Fruit fly (Drosophila melanogaster): ENCODE results near the gene CG18558.

Gene CG18558

DNA sequence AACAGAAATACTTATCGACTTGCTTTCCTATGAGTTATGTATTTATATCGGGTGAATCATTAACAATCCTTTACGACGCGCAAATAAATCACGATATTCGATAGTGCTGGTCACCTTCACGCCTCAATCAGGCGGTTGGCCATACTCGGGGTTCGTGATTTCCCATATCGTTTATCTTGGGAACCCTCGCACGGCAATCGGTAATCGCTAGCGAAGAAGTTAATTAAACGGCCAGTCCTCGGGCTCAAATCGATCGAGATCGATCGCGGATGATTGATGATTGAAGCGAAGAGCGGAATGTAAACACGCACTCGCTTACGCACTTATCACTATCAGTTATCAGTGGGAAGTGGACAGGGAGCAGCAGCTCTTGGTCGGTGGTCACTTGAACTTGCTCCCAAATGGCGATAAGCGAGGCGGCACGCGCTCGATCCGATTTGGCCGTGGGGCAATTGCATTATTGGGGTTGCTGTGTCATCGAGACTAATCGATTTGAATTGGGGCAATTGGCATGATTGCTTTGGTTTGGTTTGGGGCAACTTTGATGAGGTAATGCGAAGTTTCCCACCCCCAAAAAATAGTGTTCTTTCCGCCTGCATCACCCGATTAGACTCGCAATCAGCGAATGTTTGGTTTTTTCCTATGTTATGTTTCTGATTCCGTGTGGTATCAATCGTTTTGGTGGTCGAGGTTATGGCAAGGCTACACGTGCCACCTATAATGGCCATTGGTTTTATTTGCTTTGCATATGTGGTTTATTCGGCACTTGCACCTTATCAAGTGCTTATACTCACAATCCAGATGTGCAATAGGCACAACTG lies 43.1 kb downstream of the CG18558 start (continued):
- TF ChIP-seq CG34422 (GFP tag; IDR thresholded peaks at IDR 0.05) (no peak), CG6654 (GFP tag; optimal IDR thresholded peaks at IDR 0.05) (no peak), CG30403 (GFP tag; optimal IDR thresholded peaks at IDR 0.05) (no peak), CG14965 (GFP tag; optimal IDR thresholded peaks at IDR 0.05; ENCODE audit: borderline replicate concordance) (no peak), CG11723 (GFP tag; optimal IDR thresholded peaks at IDR 0.05) (no peak), Hey (tag; optimal IDR thresholded peaks at IDR 0.05) (peak; percentile 83), cwo (GFP tag; optimal IDR thresholded peaks at IDR 0.05) (peak; percentile 83), CG12769 (tag; optimal IDR thresholded peaks at IDR 0.05) (peak; percentile 47), Sox102F (GFP tag; optimal IDR thresholded peaks at IDR 0.05) (no peak), bbx (GFP tag; IDR thresholded peaks at IDR 0.05; ENCODE audit: partially characterized antibody) (no peak), lab (GFP tag; optimal IDR thresholded peaks at IDR 0.05) (peak; percentile 90), CG16779 (GFP tag; IDR thresholded peaks at IDR 0.05) (no peak), Trl (optimal IDR thresholded peaks at IDR 0.05) (no peak), Trl (GFP tag; optimal IDR thresholded peaks at IDR 0.05) (no peak), HLH54F (GFP tag; optimal IDR thresholded peaks at IDR 0.05) (no peak), dm (GFP tag; optimal IDR thresholded peaks at IDR 0.05) (no peak), CG10209 (GFP tag; optimal IDR thresholded peaks at IDR 0.05) (no peak), nom (GFP tag; optimal IDR thresholded peaks at IDR 0.05) (no peak), Mrtf (GFP tag; IDR thresholded peaks at IDR 0.05) (no peak), Ets65A (GFP tag) (no peak), Vsx1 (GFP tag; optimal IDR thresholded peaks at IDR 0.05) (peak; percentile 34), odd (GFP tag; optimal IDR thresholded peaks at IDR 0.05) (no peak), CG13775 (GFP tag; optimal IDR thresholded peaks at IDR 0.05) (no peak), ato (GFP tag; IDR thresholded peaks at IDR 0.05; ENCODE audit: partially characterized antibody) (no peak), CG4282 (GFP tag; optimal IDR thresholded peaks at IDR 0.05) (no peak), knrl (GFP tag; IDR thresholded peaks at IDR 0.05; ENCODE audit: partially characterized antibody) (no peak), cad (GFP tag; optimal IDR thresholded peaks at IDR 0.05) (no peak), Deaf1 (tag; optimal IDR thresholded peaks at IDR 0.05) (peak; percentile 15), CG11695 (GFP tag; IDR thresholded peaks at IDR 0.05) (no peak), dpn (GFP tag; optimal IDR thresholded peaks at IDR 0.05) (no peak), Meics (GFP tag; optimal IDR thresholded peaks at IDR 0.05) (no peak), sqz (GFP tag; optimal IDR thresholded peaks at IDR 0.05) (no peak), sisA (GFP tag; IDR thresholded peaks at IDR 0.05) (no peak), CG8281 (tag; optimal IDR thresholded peaks at IDR 0.05) (no peak), CG12071 (GFP tag; optimal IDR thresholded peaks at IDR 0.05) (no peak), CG15601 (tag; optimal IDR thresholded peaks at IDR 0.05) (no peak), sens-2 (GFP tag; IDR thresholded peaks at IDR 0.05) (no peak), lilli (GFP tag; optimal IDR thresholded peaks at IDR 0.05) (no peak), CG10147 (GFP tag; optimal IDR thresholded peaks at IDR 0.05) (no peak), GATAe (GFP tag; conservative IDR thresholded peaks at IDR 0.05) (peak; percentile 26; the same call in 1 of the 2 replicates), Poxn (GFP tag; IDR thresholded peaks at IDR 0.05) (no peak), CG12391 (tag; optimal IDR thresholded peaks at IDR 0.05) (no peak), CG1647 (GFP tag; optimal IDR thresholded peaks at IDR 0.05) (no peak), Lpt (GFP tag; optimal IDR thresholded peaks at IDR 0.05) (no peak), klu (GFP tag; IDR thresholded peaks at IDR 0.05) (no peak), CG15269 (tag; optimal IDR thresholded peaks at IDR 0.05) (no peak), CG17385 (GFP tag; optimal IDR thresholded peaks at IDR 0.05) (no peak), Bdp1 (GFP tag; optimal IDR thresholded peaks at IDR 0.05) (no peak), CG10321 (GFP tag; IDR thresholded peaks at IDR 0.05) (no peak), TFAM (GFP tag; optimal IDR thresholded peaks at IDR 0.05) (no peak)
